Worm (Caenorhabditis elegans) whole organism, L3 larva: ENCODE measurements around the gene mltn-11.
"Not testable (repeated sequence)": the region's sequence is repeated elsewhere in the genome, so short reads cannot be mapped to it uniquely, and the experiment has no call there.

Experiments used
- ama-1 ChIP-seq: fragments of 150-350 bp; optimal IDR thresholded peaks from 2 replicates; lab custom pipeline; 2018
- elt-1 ChIP-seq: fragments of 150-350 bp; optimal IDR thresholded peaks from 2 replicates; lab custom pipeline; 2014; ENCODE audit warnings: missing biosample characterization, missing genetic modification characterization
- fkh-10 ChIP-seq: sonication (generic microtip); optimal IDR thresholded peaks from 2 replicates; lab custom pipeline; 2017; ENCODE audit warnings: missing biosample characterization, missing genetic modification reagents, missing genetic modification characterization
- nhr-11 ChIP-seq: fragments of 150-350 bp; optimal IDR thresholded peaks from 2 replicates; lab custom pipeline; 2014; ENCODE audit warnings: missing biosample characterization, missing genetic modification characterization
- nhr-12 ChIP-seq: fragments of 150-350 bp; optimal IDR thresholded peaks from 2 replicates; lab custom pipeline; 2014; ENCODE audit warnings: missing biosample characterization, missing genetic modification characterization
- pha-4 ChIP-seq: fragments of 150-350 bp; optimal IDR thresholded peaks from 2 replicates; lab custom pipeline; 2014; ENCODE audit warnings: missing biosample characterization, missing genetic modification reagents, missing genetic modification characterization
- skn-1 ChIP-seq: fragments of 150-350 bp; optimal IDR thresholded peaks from 2 replicates; lab custom pipeline; 2014; ENCODE audit warnings: missing biosample characterization, missing genetic modification characterization
- tbx-2 ChIP-seq: sonication (generic microtip); optimal IDR thresholded peaks from 2 replicates; lab custom pipeline; 2016; ENCODE audit warnings: mild to moderate bottlenecking, missing genetic modification characterization, missing compliant biosample characterization
- unc-39 ChIP-seq: sonication (generic microtip); optimal IDR thresholded peaks from 4 replicates; lab custom pipeline; 2017; ENCODE audit warnings: missing biosample characterization, missing genetic modification characterization
- zag-1 ChIP-seq: fragments of 150-350 bp; optimal IDR thresholded peaks from 2 replicates; lab custom pipeline; 2014; ENCODE audit warnings: missing biosample characterization, missing genetic modification characterization

DNA sequence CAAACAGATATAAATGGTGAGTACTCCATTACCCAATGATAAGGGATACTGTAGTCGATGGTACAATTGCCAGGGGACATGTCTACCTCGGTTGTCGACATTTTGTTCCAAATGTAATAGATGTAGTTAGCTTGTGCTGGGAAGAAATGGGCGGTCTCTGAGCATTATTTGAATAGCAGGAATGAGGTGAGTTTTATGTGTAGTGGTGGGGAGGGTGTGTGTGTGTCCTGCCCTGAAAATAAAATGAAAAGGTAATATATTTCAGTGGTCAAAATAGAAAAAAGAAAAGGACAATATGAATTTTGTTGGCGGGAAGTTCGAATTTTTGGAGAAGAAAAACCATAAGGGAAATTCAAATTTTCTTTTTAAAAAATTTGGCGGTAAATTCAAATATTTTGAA, 24.8 kb downstream of the mltn-11 start, which contains the start of gene Y70C5B.2:
- not testable (repeated sequence) for TF ChIP-seq nhr-11 (tag; lab: Kevin White, UChicago); tbx-2; zag-1 (tag; lab: Kevin White, UChicago); fkh-10; skn-1; ama-1 (lab: Kevin White, UChicago); pha-4 (tag; lab: Kevin White, UChicago); unc-39 (tag; lab: Kevin White, UChicago); elt-1 (tag; lab: Kevin White, UChicago); nhr-12 (tag; lab: Kevin White, UChicago)
